In the genomic region with DNA sequence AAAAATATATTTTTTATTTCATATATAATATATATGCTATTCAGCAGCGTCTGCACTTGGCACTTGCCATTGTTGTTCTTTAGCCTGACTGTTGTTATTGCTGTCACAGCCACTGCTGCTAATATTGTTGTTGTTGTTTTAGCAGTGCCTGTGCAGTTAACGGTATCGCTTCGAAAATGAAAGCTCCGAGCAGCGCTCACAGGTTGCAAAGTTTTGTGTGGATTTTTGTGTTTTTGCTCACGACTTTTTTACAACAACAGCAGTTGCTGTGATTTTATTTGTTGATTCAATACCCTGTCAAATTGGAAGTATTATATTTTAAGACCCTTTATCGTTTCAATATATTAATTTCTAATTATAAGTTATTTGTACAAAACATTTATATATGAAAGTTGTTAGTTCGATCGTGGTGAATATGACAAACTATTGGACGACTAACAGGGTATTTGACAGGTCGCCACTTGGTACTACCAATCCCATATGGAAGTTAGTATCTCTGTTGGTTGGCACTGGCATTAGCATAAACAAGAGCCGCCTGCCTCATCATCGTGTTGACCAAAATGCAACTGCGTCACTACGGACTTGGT, we compare ENCODE assay signal across 2 fruit fly cellular contexts.
TF ChIP-seq lines count a peak whose summit lies in the region.

No protein-coding gene starts in this region.

TF ChIP-seq in whole organism, embryonic, 481 proteins besides CTCF, POLR2A, EP300 and RAD21 (continued from another document and continues in another):
- TF ChIP-seq Neu2 (GFP tag; optimal IDR thresholded peaks at IDR 0.05; lab: Kevin White, UChicago; ENCODE audit: borderline replicate concordance) (no peak), Eip74EF (GFP tag; optimal IDR thresholded peaks at IDR 0.05; lab: Kevin White, UChicago) (peak in 1 of 2 experiments; percentile 14), CG12104 (GFP tag; optimal IDR thresholded peaks at IDR 0.05; lab: Kevin White, UChicago) (no peak), Ssrp (tag; optimal IDR thresholded peaks at IDR 0.05; lab: Kevin White, UChicago) (peak; percentile 45), CG10979 (tag; optimal IDR thresholded peaks at IDR 0.05; lab: Kevin White, UChicago) (peak; percentile 41), eve (GFP tag; optimal IDR thresholded peaks at IDR 0.05; lab: Kevin White, UChicago) (peak in 1 of 2 experiments; percentile 11), otp (GFP tag; IDR thresholded peaks at IDR 0.05; lab: Robert Waterston, UW) (0 out of 3 replicates have a peak, but pooled peaks have one; percentile 35), CG17361 (GFP tag; IDR thresholded peaks at IDR 0.05; lab: Robert Waterston, UW) (peak; percentile 46; the same call in 1 of the 3 replicates), CG4707 (GFP tag; optimal IDR thresholded peaks at IDR 0.05; lab: Kevin White, UChicago) (peak; percentile 19), CG14441 (GFP tag; IDR thresholded peaks at IDR 0.05; lab: Robert Waterston, UW) (0 out of 2 replicates have a peak, but pooled peaks have one; percentile 22), Chrac-16 (GFP tag; optimal IDR thresholded peaks at IDR 0.05; lab: Kevin White, UChicago) (no peak), Oli (tag; optimal IDR thresholded peaks at IDR 0.05; lab: Kevin White, UChicago) (peak; percentile 48), CG10366 (GFP tag; IDR thresholded peaks at IDR 0.05; lab: Robert Waterston, UW) (peak; percentile 27; the same call in 1 of the 2 replicates), lab (GFP tag; optimal IDR thresholded peaks at IDR 0.05; lab: Kevin White, UChicago) (peak; percentile 15), tll (GFP tag; optimal IDR thresholded peaks at IDR 0.05; lab: Kevin White, UChicago) (no peak), hbn (GFP tag; IDR thresholded peaks at IDR 0.05; lab: Robert Waterston, UW; ENCODE audit: partially characterized antibody) (no peak), CG18262 (tag; optimal IDR thresholded peaks at IDR 0.05; lab: Kevin White, UChicago) (peak; percentile 60), Sry-δ (GFP tag; optimal IDR thresholded peaks at IDR 0.05; lab: Kevin White, UChicago) (no peak), ATbp (GFP tag; optimal IDR thresholded peaks at IDR 0.05; lab: Kevin White, UChicago) (peak; percentile 61), tap (tag; optimal IDR thresholded peaks at IDR 0.05; lab: Kevin White, UChicago) (peak; percentile 7), gcm2 (GFP tag; optimal IDR thresholded peaks at IDR 0.05; lab: Kevin White, UChicago) (no peak), nmo (GFP tag; optimal IDR thresholded peaks at IDR 0.05; lab: Kevin White, UChicago) (peak; percentile 49), CG4424 (GFP tag; optimal IDR thresholded peaks at IDR 0.05; lab: Kevin White, UChicago) (no peak), dimm (GFP tag; IDR thresholded peaks at IDR 0.05; lab: Robert Waterston, UW) (0 out of 2 replicates have a peak, but pooled peaks have one; percentile 22), ftz-f1 (GFP tag; optimal IDR thresholded peaks at IDR 0.05; lab: Kevin White, UChicago) (no peak), NC2α (GFP tag; optimal IDR thresholded peaks at IDR 0.05; lab: Kevin White, UChicago) (no peak), Dref (GFP tag; IDR thresholded peaks at IDR 0.05; lab: Robert Waterston, UW) (no peak), CG1529 (GFP tag; optimal IDR thresholded peaks at IDR 0.05; lab: Kevin White, UChicago) (peak; percentile 20), Nf-YA (GFP tag; IDR thresholded peaks at IDR 0.05; lab: Robert Waterston, UW) (0 out of 2 replicates have a peak, but pooled peaks have one; percentile 15), Drgx (GFP tag; IDR thresholded peaks at IDR 0.05; lab: Robert Waterston, UW) (0 out of 2 replicates have a peak, but pooled peaks have one; percentile 20), Sox100B (GFP tag; optimal IDR thresholded peaks at IDR 0.05; lab: Kevin White, UChicago) (peak; percentile 18), zfh1 (GFP tag; IDR thresholded peaks at IDR 0.05; lab: Robert Waterston, UW) (0 out of 3 replicates have a peak, but pooled peaks have one; percentile 15), phol (tag; optimal IDR thresholded peaks at IDR 0.05; lab: Kevin White, UChicago) (peak; percentile 47), Tbp (GFP tag; optimal IDR thresholded peaks at IDR 0.05; lab: Kevin White, UChicago) (no peak), az2 (GFP tag; optimal IDR thresholded peaks at IDR 0.05; lab: Kevin White, UChicago) (peak; percentile 18), CG1603 (tag; optimal IDR thresholded peaks at IDR 0.05; lab: Kevin White, UChicago) (peak; percentile 64), tgo (GFP tag; IDR thresholded peaks at IDR 0.05; lab: Robert Waterston, UW) (peak; percentile 69), CG3281 (GFP tag; optimal IDR thresholded peaks at IDR 0.05; lab: Kevin White, UChicago) (no peak), stc (GFP tag; IDR thresholded peaks at IDR 0.05; lab: Robert Waterston, UW) (peak; percentile 62), CG2678 (tag; optimal IDR thresholded peaks at IDR 0.05; lab: Kevin White, UChicago) (peak; percentile 57), NfI (GFP tag; optimal IDR thresholded peaks at IDR 0.05; lab: Kevin White, UChicago) (peak; percentile 27), ttk (GFP tag; IDR thresholded peaks at IDR 0.05; lab: Robert Waterston, UW) (peak; percentile 61), Sox102F (GFP tag; optimal IDR thresholded peaks at IDR 0.05; lab: Kevin White, UChicago) (peak; percentile 84), CG13424 (tag; optimal IDR thresholded peaks at IDR 0.05; lab: Kevin White, UChicago) (peak; percentile 40), CG8388 (GFP tag; optimal IDR thresholded peaks at IDR 0.05; lab: Kevin White, UChicago) (peak; percentile 44), bsh (GFP tag; optimal IDR thresholded peaks at IDR 0.05; lab: Kevin White, UChicago) (peak in 1 of 2 experiments; percentile 38), Asciz (GFP tag; optimal IDR thresholded peaks at IDR 0.05; lab: Kevin White, UChicago) (peak; percentile 51), dysf (GFP tag; IDR thresholded peaks at IDR 0.05; lab: Robert Waterston, UW) (0 out of 3 replicates have a peak, but pooled peaks have one; percentile 40), gem (tag; optimal IDR thresholded peaks at IDR 0.05; lab: Kevin White, UChicago) (peak; percentile 67), bbx (GFP tag; IDR thresholded peaks at IDR 0.05; lab: Robert Waterston, UW; ENCODE audit: partially characterized antibody) (no peak), D19A (tag; optimal IDR thresholded peaks at IDR 0.05; lab: Kevin White, UChicago) (peak; percentile 30), CG15601 (tag; optimal IDR thresholded peaks at IDR 0.05; lab: Kevin White, UChicago) (peak; percentile 2), CG10267 (tag; optimal IDR thresholded peaks at IDR 0.05; lab: Kevin White, UChicago) (peak; percentile 17), pan (optimal IDR thresholded peaks at IDR 0.05; lab: Kevin White, UChicago) (no peak), pan (GFP tag; optimal IDR thresholded peaks at IDR 0.05 in 1 of 2, IDR thresholded peaks at IDR 0.05 in 1 of 2) (peak in 1 of 2 experiments; percentile 67), bcd (GFP tag; optimal IDR thresholded peaks at IDR 0.05; lab: Kevin White, UChicago) (peak; percentile 19), CG6689 (GFP tag; IDR thresholded peaks at IDR 0.05; lab: Robert Waterston, UW) (0 out of 2 replicates have a peak, but pooled peaks have one; percentile 19), CG32772 (GFP tag; IDR thresholded peaks at IDR 0.05; lab: Robert Waterston, UW) (peak; percentile 32; the same call in 1 of the 2 replicates)

TF ChIP-seq in whole organism, prepupa, 60 proteins besides CTCF, POLR2A, EP300 and RAD21 (continued from another document):
- no peak for TF ChIP-seq CG6163 (GFP tag; IDR thresholded peaks at IDR 0.05; lab: Robert Waterston, UW)
- TF ChIP-seq CG10631 (GFP tag; optimal IDR thresholded peaks at IDR 0.05; lab: Kevin White, UChicago): no peak
- no peak for TF ChIP-seq Sox102F (GFP tag; optimal IDR thresholded peaks at IDR 0.05; lab: Kevin White, UChicago)
- peak; percentile 54 for TF ChIP-seq Hr4 (GFP tag; optimal IDR thresholded peaks at IDR 0.05; lab: Kevin White, UChicago)
- TF ChIP-seq spab (GFP tag; optimal IDR thresholded peaks at IDR 0.05; lab: Kevin White, UChicago): no peak
- no peak for TF ChIP-seq CG31627 (GFP tag; optimal IDR thresholded peaks at IDR 0.05; lab: Kevin White, UChicago)
- no peak for TF ChIP-seq CG6808 (GFP tag; optimal IDR thresholded peaks at IDR 0.05; lab: Kevin White, UChicago)
- TF ChIP-seq CG8632 (GFP tag; optimal IDR thresholded peaks at IDR 0.05; lab: Kevin White, UChicago): no peak
- peak; percentile 16 for TF ChIP-seq Eip78C (GFP tag; lab: Kevin White, UChicago)
- peak; percentile 65; the same call in 1 of the 3 replicates for TF ChIP-seq CG8119 (GFP tag; IDR thresholded peaks at IDR 0.05; lab: Robert Waterston, UW)
- TF ChIP-seq Eip75B (GFP tag; optimal IDR thresholded peaks at IDR 0.05; lab: Kevin White, UChicago): no peak
- TF ChIP-seq CG34406 (GFP tag; optimal IDR thresholded peaks at IDR 0.05; lab: Kevin White, UChicago): peak; percentile 18
- no peak for TF ChIP-seq Gug (GFP tag; IDR thresholded peaks at IDR 0.05; lab: Robert Waterston, UW)
- TF ChIP-seq CG11762 (GFP tag; optimal IDR thresholded peaks at IDR 0.05; lab: Kevin White, UChicago; ENCODE audit: insufficient read depth): no peak
- TF ChIP-seq Smox (GFP tag; optimal IDR thresholded peaks at IDR 0.05; lab: Kevin White, UChicago): peak; percentile 4
- TF ChIP-seq Lpt (GFP tag; optimal IDR thresholded peaks at IDR 0.05; lab: Kevin White, UChicago): no peak
- no peak for TF ChIP-seq CG8319 (GFP tag; optimal IDR thresholded peaks at IDR 0.05; lab: Kevin White, UChicago)
- no peak for TF ChIP-seq cyc (GFP tag; optimal IDR thresholded peaks at IDR 0.05; lab: Kevin White, UChicago)
- peak; percentile 56 for TF ChIP-seq CG4318 (GFP tag; optimal IDR thresholded peaks at IDR 0.05; lab: Kevin White, UChicago)
- no peak for TF ChIP-seq CG3919 (GFP tag; optimal IDR thresholded peaks at IDR 0.05; lab: Kevin White, UChicago)
- no peak for TF ChIP-seq ss (GFP tag; optimal IDR thresholded peaks at IDR 0.05; lab: Kevin White, UChicago)
